Fruit fly (Drosophila melanogaster): ENCODE data around the gene Adh.

The Adh gene

dm6 chr2L:14619602-14620001, 4.2 kb downstream of the Adh start:
- TF ChIP-seq insv (optimal IDR thresholded peaks at IDR 0.05) (no peak), Sin3A (optimal IDR thresholded peaks at IDR 0.05) (no peak), Myc (optimal IDR thresholded peaks at IDR 0.05) (no peak), ttk (optimal IDR thresholded peaks at IDR 0.05) (no peak), psq (optimal IDR thresholded peaks at IDR 0.05) (no peak), h (optimal IDR thresholded peaks at IDR 0.05) (no peak)

dm6 chr2L:14622182-14622581, 6.8 kb downstream of the Adh start:
- TF ChIP-seq psq (optimal IDR thresholded peaks at IDR 0.05), result no peak
- no peak for TF ChIP-seq Myc (optimal IDR thresholded peaks at IDR 0.05)
- TF ChIP-seq insv (optimal IDR thresholded peaks at IDR 0.05), result no peak
- TF ChIP-seq ttk (optimal IDR thresholded peaks at IDR 0.05), result no peak
- TF ChIP-seq Sin3A (optimal IDR thresholded peaks at IDR 0.05), result no peak
- TF ChIP-seq h (optimal IDR thresholded peaks at IDR 0.05), result no peak

- TF ChIP-seq Sin3A (optimal IDR thresholded peaks at IDR 0.05) (no peak), h (optimal IDR thresholded peaks at IDR 0.05) (no peak), Myc (optimal IDR thresholded peaks at IDR 0.05) (no peak), ttk (optimal IDR thresholded peaks at IDR 0.05) (no peak), insv (optimal IDR thresholded peaks at IDR 0.05) (no peak), psq (optimal IDR thresholded peaks at IDR 0.05) (no peak)
Measured at dm6 chr2L:14623854-14624253, 8.5 kb downstream of the Adh start.

- TF ChIP-seq ttk (optimal IDR thresholded peaks at IDR 0.05), result no peak
- TF ChIP-seq insv (optimal IDR thresholded peaks at IDR 0.05), result no peak
- TF ChIP-seq Myc (optimal IDR thresholded peaks at IDR 0.05), result no peak
Measured at dm6 chr2L:14624614-14625013, 9.3 kb downstream of the Adh start.

dm6 chr2L:14627129-14627528, 11.8 kb downstream of the Adh start:
- TF ChIP-seq psq (optimal IDR thresholded peaks at IDR 0.05), result no peak
- no peak for TF ChIP-seq h (optimal IDR thresholded peaks at IDR 0.05)
- TF ChIP-seq Sin3A (optimal IDR thresholded peaks at IDR 0.05), result no peak
- TF ChIP-seq Myc (optimal IDR thresholded peaks at IDR 0.05), result no peak
- TF ChIP-seq ttk (optimal IDR thresholded peaks at IDR 0.05), result no peak
- no peak for TF ChIP-seq insv (optimal IDR thresholded peaks at IDR 0.05)

dm6 chr2L:14628766-14629165, 13.4 kb downstream of the Adh start:
- TF ChIP-seq ttk (optimal IDR thresholded peaks at IDR 0.05) (no peak), Sin3A (optimal IDR thresholded peaks at IDR 0.05) (no peak), insv (optimal IDR thresholded peaks at IDR 0.05) (no peak), psq (optimal IDR thresholded peaks at IDR 0.05) (no peak), Myc (optimal IDR thresholded peaks at IDR 0.05) (no peak), h (optimal IDR thresholded peaks at IDR 0.05) (no peak)

- TF ChIP-seq h (optimal IDR thresholded peaks at IDR 0.05), result no peak
- TF ChIP-seq Myc (optimal IDR thresholded peaks at IDR 0.05), result no peak
- TF ChIP-seq ttk (optimal IDR thresholded peaks at IDR 0.05), result no peak
- TF ChIP-seq Sin3A (optimal IDR thresholded peaks at IDR 0.05), result no peak
- no peak for TF ChIP-seq psq (optimal IDR thresholded peaks at IDR 0.05)
- no peak for TF ChIP-seq insv (optimal IDR thresholded peaks at IDR 0.05)
Measured at dm6 chr2L:14630988-14631723, 15.8 kb downstream of the Adh start.

- no peak for TF ChIP-seq h (optimal IDR thresholded peaks at IDR 0.05)
- TF ChIP-seq insv (optimal IDR thresholded peaks at IDR 0.05), result no peak
- no peak for TF ChIP-seq Sin3A (optimal IDR thresholded peaks at IDR 0.05)
- no peak for TF ChIP-seq ttk (optimal IDR thresholded peaks at IDR 0.05)
- TF ChIP-seq psq (optimal IDR thresholded peaks at IDR 0.05), result no peak
- TF ChIP-seq Myc (optimal IDR thresholded peaks at IDR 0.05), result no peak
Measured at dm6 chr2L:14632799-14633198, 17.4 kb downstream of the Adh start.

dm6 chr2L:14634986-14635385, 19.6 kb downstream of the Adh start:
- TF ChIP-seq Sin3A (optimal IDR thresholded peaks at IDR 0.05), result no peak
- no peak for TF ChIP-seq ttk (optimal IDR thresholded peaks at IDR 0.05)
- TF ChIP-seq Myc (optimal IDR thresholded peaks at IDR 0.05), result no peak
- no peak for TF ChIP-seq insv (optimal IDR thresholded peaks at IDR 0.05)
- no peak for TF ChIP-seq psq (optimal IDR thresholded peaks at IDR 0.05)
- no peak for TF ChIP-seq h (optimal IDR thresholded peaks at IDR 0.05)

- TF ChIP-seq h (optimal IDR thresholded peaks at IDR 0.05), result no peak
- no peak for TF ChIP-seq Myc (optimal IDR thresholded peaks at IDR 0.05)
- TF ChIP-seq psq (optimal IDR thresholded peaks at IDR 0.05), result no peak
- no peak for TF ChIP-seq insv (optimal IDR thresholded peaks at IDR 0.05)
- no peak for TF ChIP-seq Sin3A (optimal IDR thresholded peaks at IDR 0.05)
- TF ChIP-seq ttk (optimal IDR thresholded peaks at IDR 0.05), result no peak
Measured at dm6 chr2L:14642090-14642632, 26.8 kb downstream of the Adh start.

dm6 chr2L:14651685-14652536, 36.6 kb downstream of the Adh start:
- TF ChIP-seq insv (optimal IDR thresholded peaks at IDR 0.05), result no peak
- TF ChIP-seq Myc (optimal IDR thresholded peaks at IDR 0.05), result no peak
- TF ChIP-seq h (optimal IDR thresholded peaks at IDR 0.05), result no peak
- TF ChIP-seq Sin3A (optimal IDR thresholded peaks at IDR 0.05), result no peak
- TF ChIP-seq ttk (optimal IDR thresholded peaks at IDR 0.05), result no peak
- TF ChIP-seq psq (optimal IDR thresholded peaks at IDR 0.05), result no peak

dm6 chr2L:14653429-14653828, 38.1 kb downstream of the Adh start:
- TF ChIP-seq psq (optimal IDR thresholded peaks at IDR 0.05) (no peak), h (optimal IDR thresholded peaks at IDR 0.05) (no peak)
